Worm (Caenorhabditis elegans) whole organism, L1 larva: Measurements from ENCODE around the gene nhr-256.

Experiments
- Y116A8C.19 ChIP-seq: sonication (generic microtip); optimal IDR thresholded peaks from 2 replicates; lab custom pipeline; 2016; ENCODE audit warnings: missing compliant biosample characterization, missing genetic modification characterization, borderline replicate concordance
- skn-1 ChIP-seq: fragments of 150-350 bp; optimal IDR thresholded peaks from 2 replicates; lab custom pipeline; 2014; ENCODE audit warnings: missing biosample characterization, missing genetic modification characterization
- unc-86 ChIP-seq: sonication (generic microtip); optimal IDR thresholded peaks from 2 replicates; lab custom pipeline; 2016; ENCODE audit warnings: missing genetic modification characterization, missing compliant biosample characterization

DNA sequence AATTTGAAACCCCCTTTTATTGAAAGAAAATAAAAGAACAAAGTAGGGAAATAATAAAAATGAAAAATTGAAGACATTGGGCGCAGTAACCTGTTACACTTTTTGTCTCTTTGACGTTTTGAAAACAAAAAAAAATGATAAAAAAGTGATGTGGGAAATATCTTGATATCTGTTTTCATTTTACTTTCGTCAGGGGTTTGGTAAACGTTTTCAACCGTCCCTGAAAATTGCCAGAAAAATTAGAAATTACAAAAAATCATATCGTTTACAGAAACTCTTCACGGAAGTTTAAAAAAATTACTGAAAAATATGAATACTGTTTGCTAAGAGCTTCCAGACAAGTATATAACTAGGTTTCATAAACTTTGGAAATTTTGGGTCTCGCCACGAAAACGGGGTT is 35.6 kb downstream of the nhr-256 start, which contains the start of gene F36H9.4:
- TF ChIP-seq skn-1 (tag; lab: Kevin White, UChicago) (no peak), unc-86 (tag; lab: Kevin White, UChicago) (no peak), Y116A8C.19 (tag; lab: Kevin White, UChicago) (no peak)
